Worm (Caenorhabditis elegans) whole organism, L2 larva: ENCODE data around the gene E04F6.8.

Experiments
- Y55F3AM.14 ChIP-seq: fragments of 200-800 bp; sonication (Bioruptor generic); optimal IDR thresholded peaks from 2 replicates; lab custom pipeline; 2018; ENCODE audit warnings: mild to moderate bottlenecking, missing genetic modification characterization, missing compliant biosample characterization
- ama-1 ChIP-seq: fragments of 150-350 bp; optimal IDR thresholded peaks from 2 replicates; lab custom pipeline; 2018; ENCODE audit warnings: inconsistent platforms
- crh-2 ChIP-seq: sonication (generic microtip); optimal IDR thresholded peaks from 2 replicates; lab custom pipeline; 2017; ENCODE audit warnings: missing biosample characterization, missing genetic modification characterization
- elt-1 ChIP-seq: fragments of 150-350 bp; optimal IDR thresholded peaks from 2 replicates; lab custom pipeline; 2014; ENCODE audit warnings: missing biosample characterization, missing genetic modification characterization
- mab-5 ChIP-seq: fragments of 150-350 bp; optimal IDR thresholded peaks from 2 replicates; lab custom pipeline; 2014; ENCODE audit warnings: missing biosample characterization, missing genetic modification characterization
- nhr-12 ChIP-seq: fragments of 150-350 bp; optimal IDR thresholded peaks from 2 replicates; lab custom pipeline; 2014; ENCODE audit warnings: missing biosample characterization, missing genetic modification characterization
- sma-9 ChIP-seq, 2 experiments: fragments of 150-350 bp in 1 of 2; sonication (generic microtip) in 1 of 2; optimal IDR thresholded peaks; 2 replicates each; lab custom pipeline; 2014 to 2016; ENCODE audit warnings: missing genetic modification characterization in 2 of 2, mild to moderate bottlenecking in 1 of 2, missing biosample characterization in 1 of 2, missing compliant biosample characterization in 1 of 2, missing genetic modification reagents in 1 of 2, moderate library complexity in 1 of 2
- unc-39 ChIP-seq: fragments of 150-350 bp; optimal IDR thresholded peaks from 2 replicates; lab custom pipeline; 2014; ENCODE audit warnings: missing biosample characterization, missing genetic modification characterization
- unc-55 ChIP-seq: fragments of 150-350 bp; sonication (generic microtip); optimal IDR thresholded peaks from 3 replicates; lab custom pipeline; 2014; ENCODE audit warnings: missing biosample characterization, missing genetic modification reagents, missing genetic modification characterization
- unc-62 ChIP-seq: fragments of 150-350 bp; optimal IDR thresholded peaks from 2 replicates; lab custom pipeline; 2014; ENCODE audit warnings: missing biosample characterization, missing genetic modification reagents, missing genetic modification characterization

ce11 chrII:7205388-7205787 lies 5.8 kb downstream of the E04F6.8 start, which contains the start of gene srd-59:
- TF ChIP-seq crh-2 (tag; lab: Kevin White, UChicago), result no peak
- no peak for TF ChIP-seq unc-39
- TF ChIP-seq ama-1 (lab: Kevin White, UChicago), result no peak
- TF ChIP-seq elt-1, result no peak
- no peak for TF ChIP-seq unc-55 (GFP tag; lab: Kevin White, UChicago)
- no peak for TF ChIP-seq sma-9 (GFP tag; optimal IDR thresholded peaks at IDR 0.05; lab: Kevin White, UChicago)
- TF ChIP-seq sma-9 (tag; optimal IDR thresholded peaks at IDR 0.05; lab: Kevin White, UChicago), result no peak
- no peak for TF ChIP-seq nhr-12 (tag; lab: Kevin White, UChicago)
- no peak for TF ChIP-seq unc-62
- no peak for TF ChIP-seq mab-5 (tag; lab: Kevin White, UChicago)
- no peak for TF ChIP-seq Y55F3AM.14 (GFP tag; lab: Kevin White, UChicago)
